Worm (Caenorhabditis elegans) whole organism, L4 larva: ENCODE results near the gene mdh-1.

Experiments used
- aly-2 ChIP-seq: sonication (generic microtip); optimal IDR thresholded peaks from 2 replicates; lab custom pipeline; 2018; ENCODE audit warnings: missing biosample characterization, missing genetic modification characterization
- pha-4 ChIP-seq, 2 experiments: fragments of 150-350 bp in 1 of 2; fragments of 200-800 bp in 1 of 2; sonication (Bioruptor generic) in 1 of 2; IDR thresholded peaks in 1 of 2; optimal IDR thresholded peaks in 1 of 2; 2 replicates each; pipeline versions ENCODE4 v1.3.6 to Lab custom; 2014 to 2022; ENCODE audit warnings: missing genetic modification characterization in 2 of 2, missing genetic modification reagents in 2 of 2, missing biosample characterization in 1 of 2, missing compliant biosample characterization in 1 of 2
- unc-62 ChIP-seq, 3 experiments: fragments of 150-350 bp in 1 of 3; sonication (generic microtip); optimal IDR thresholded peaks in 2 of 3; peaks in 1 of 3; 1 replicate in 1 of 3; 2 replicates in 2 of 3; lab custom pipeline; 2014 to 2017; ENCODE audit warnings: missing biosample characterization in 3 of 3, missing genetic modification characterization in 3 of 3, missing genetic modification reagents in 3 of 3, missing genotype in 1 of 3
- zag-1 ChIP-seq: fragments of 150-350 bp; optimal IDR thresholded peaks from 2 replicates; lab custom pipeline; 2014; ENCODE audit warnings: missing biosample characterization, missing genetic modification characterization
- ztf-11 ChIP-seq: fragments of 150-350 bp; optimal IDR thresholded peaks from 2 replicates; lab custom pipeline; 2014; ENCODE audit warnings: missing biosample characterization, missing genetic modification characterization

DNA sequence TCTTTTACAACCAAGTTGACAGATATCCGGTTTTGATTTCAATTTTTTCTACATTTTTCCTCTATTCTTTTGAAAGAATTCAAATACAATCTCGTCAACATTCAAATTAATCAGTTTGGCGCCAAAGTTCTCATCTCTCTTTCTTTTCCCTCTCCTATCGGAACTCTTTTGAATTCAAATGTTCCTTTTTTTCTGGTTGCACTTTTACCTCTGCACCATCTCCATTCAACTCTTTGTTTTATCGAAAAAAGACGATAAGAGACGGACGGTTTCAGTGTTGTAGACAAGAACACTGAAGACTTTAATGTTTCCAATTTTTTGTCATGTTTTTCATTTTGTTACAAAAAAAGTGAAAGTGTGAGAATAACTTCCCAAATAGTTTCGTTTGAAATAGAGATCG, 40.3 kb downstream of the mdh-1 start:
- TF ChIP-seq pha-4 (GFP tag; IDR thresholded peaks at IDR 0.05; lab: Robert Waterston, UW), result no peak
- no peak for TF ChIP-seq pha-4 (tag; optimal IDR thresholded peaks at IDR 0.05; lab: Kevin White, UChicago)
- no peak for TF ChIP-seq zag-1
- no peak for TF ChIP-seq aly-2 (tag; lab: Kevin White, UChicago)
- no peak for TF ChIP-seq unc-62 (GFP tag; optimal IDR thresholded peaks at IDR 0.05 in 1 of 2; lab: Kevin White, UChicago)
- no peak for TF ChIP-seq unc-62 (tag; optimal IDR thresholded peaks at IDR 0.05; lab: Kevin White, UChicago)
- no peak for TF ChIP-seq ztf-11
